Fruit fly (Drosophila melanogaster): Measurements from ENCODE around the gene CG6244.

The CG6244 gene

dm6 chr3L:15768947-15769389, 39.2 kb upstream of the CG6244 start (continued):
- TF ChIP-seq kah (GFP tag; optimal IDR thresholded peaks at IDR 0.05): peak; percentile 10
- peak; percentile 46 for TF ChIP-seq Vsx1 (GFP tag; optimal IDR thresholded peaks at IDR 0.05)
- peak; percentile 34 for TF ChIP-seq CG12155 (GFP tag; optimal IDR thresholded peaks at IDR 0.05)
- no peak for TF ChIP-seq trh (GFP tag; optimal IDR thresholded peaks at IDR 0.05)
- TF ChIP-seq dmrt11E (tag; optimal IDR thresholded peaks at IDR 0.05): peak; percentile 90
- TF ChIP-seq CG4404 (GFP tag; IDR thresholded peaks at IDR 0.05): peak; percentile 72
- TF ChIP-seq cato (GFP tag; optimal IDR thresholded peaks at IDR 0.05; ENCODE audit: borderline replicate concordance): peak; percentile 16
- peak; percentile 83 for TF ChIP-seq D19A (tag; optimal IDR thresholded peaks at IDR 0.05)
- TF ChIP-seq kni (GFP tag; optimal IDR thresholded peaks at IDR 0.05): no peak
- TF ChIP-seq CG2875 (GFP tag; optimal IDR thresholded peaks at IDR 0.05): peak; percentile 33
- TF ChIP-seq Sry-β (GFP tag; optimal IDR thresholded peaks at IDR 0.05): no peak
- no peak for TF ChIP-seq gce (GFP tag; IDR thresholded peaks at IDR 0.05)
- TF ChIP-seq Sin3A (optimal IDR thresholded peaks at IDR 0.05): no peak
- 0 out of 3 replicates have a peak, but pooled peaks have one; percentile 50 for TF ChIP-seq CG34422 (GFP tag; IDR thresholded peaks at IDR 0.05)
- peak; percentile 55 for TF ChIP-seq HHEX (GFP tag; optimal IDR thresholded peaks at IDR 0.05)
- TF ChIP-seq Bgb (GFP tag; IDR thresholded peaks at IDR 0.05; ENCODE audit: partially characterized antibody): no peak
- peak; percentile 34; the same call in 1 of the 2 replicates for TF ChIP-seq CG32772 (GFP tag; IDR thresholded peaks at IDR 0.05)
- peak; percentile 44 for TF ChIP-seq CG16815 (GFP tag; optimal IDR thresholded peaks at IDR 0.05)
- TF ChIP-seq CG14667 (GFP tag; IDR thresholded peaks at IDR 0.05): peak; percentile 27; the same call in 1 of the 2 replicates
- peak; percentile 21 for TF ChIP-seq cwo (GFP tag; optimal IDR thresholded peaks at IDR 0.05)
- no peak for TF ChIP-seq CG13287 (GFP tag; IDR thresholded peaks at IDR 0.05; ENCODE audit: partially characterized antibody)
- TF ChIP-seq nom (GFP tag; optimal IDR thresholded peaks at IDR 0.05): no peak
- no peak for TF ChIP-seq CG14860 (GFP tag; IDR thresholded peaks at IDR 0.05; ENCODE audit: partially characterized antibody)
- TF ChIP-seq ato (GFP tag; IDR thresholded peaks at IDR 0.05; ENCODE audit: partially characterized antibody): no peak
- peak; percentile 15 for TF ChIP-seq Hmr (GFP tag; optimal IDR thresholded peaks at IDR 0.05)
- TF ChIP-seq Fer2 (tag; optimal IDR thresholded peaks at IDR 0.05): no peak
- TF ChIP-seq CG3847 (GFP tag; IDR thresholded peaks at IDR 0.05): 0 out of 2 replicates have a peak, but pooled peaks have one; percentile 4
- TF ChIP-seq twi (tag; optimal IDR thresholded peaks at IDR 0.05): peak; percentile 58
- TF ChIP-seq bbx (GFP tag; IDR thresholded peaks at IDR 0.05; ENCODE audit: partially characterized antibody): no peak
- peak; percentile 73 for TF ChIP-seq gsb-n (tag; optimal IDR thresholded peaks at IDR 0.05)
- peak; percentile 9 for TF ChIP-seq CG3407 (GFP tag; optimal IDR thresholded peaks at IDR 0.05)
- peak; percentile 62 for TF ChIP-seq Six4 (GFP tag; optimal IDR thresholded peaks at IDR 0.05)
- TF ChIP-seq ind (GFP tag; optimal IDR thresholded peaks at IDR 0.05): peak; percentile 37
- TF ChIP-seq dmrt99B (tag; optimal IDR thresholded peaks at IDR 0.05): peak; percentile 77
- peak; percentile 78 for TF ChIP-seq CG10267 (tag; optimal IDR thresholded peaks at IDR 0.05)
- TF ChIP-seq chinmo (GFP tag; IDR thresholded peaks at IDR 0.05; ENCODE audit: partially characterized antibody): no peak
- TF ChIP-seq Med (GFP tag): peak; percentile 7
- TF ChIP-seq CoRest (tag; optimal IDR thresholded peaks at IDR 0.05): peak; percentile 78
- TF ChIP-seq TFAM (GFP tag; optimal IDR thresholded peaks at IDR 0.05): no peak
- TF ChIP-seq CG6654 (GFP tag; optimal IDR thresholded peaks at IDR 0.05): peak; percentile 19
- TF ChIP-seq p53 (GFP tag; optimal IDR thresholded peaks at IDR 0.05): no peak
- no peak for TF ChIP-seq Dip3 (GFP tag; optimal IDR thresholded peaks at IDR 0.05)
- TF ChIP-seq CG31441 (GFP tag; IDR thresholded peaks at IDR 0.05): peak; percentile 85
- no peak for TF ChIP-seq chm (GFP tag; IDR thresholded peaks at IDR 0.05)
- peak; percentile 82 for TF ChIP-seq CG10209 (GFP tag; optimal IDR thresholded peaks at IDR 0.05)
- TF ChIP-seq Doc2 (GFP tag; IDR thresholded peaks at IDR 0.05): no peak
- TF ChIP-seq fd3F (GFP tag; optimal IDR thresholded peaks at IDR 0.05): peak; percentile 35
- peak; percentile 51; the same call in 1 of the 2 replicates for TF ChIP-seq sisA (GFP tag; IDR thresholded peaks at IDR 0.05)
- no peak for TF ChIP-seq ham (GFP tag; IDR thresholded peaks at IDR 0.05)
- no peak for TF ChIP-seq CG15479 (GFP tag; optimal IDR thresholded peaks at IDR 0.05)

Measured in whole organism, embryonic.